Worm (Caenorhabditis elegans) whole organism, late embryonic: ENCODE data around the gene srbc-3.

Source experiments
- ceh-22 ChIP-seq: sonication (generic microtip); optimal IDR thresholded peaks from 2 replicates; lab custom pipeline; 2017; ENCODE audit warnings: missing biosample characterization, missing genetic modification characterization
- ceh-30 ChIP-seq: fragments of 150-350 bp; optimal IDR thresholded peaks from 2 replicates; lab custom pipeline; 2014; ENCODE audit warnings: missing biosample characterization, missing genetic modification characterization
- ceh-31 ChIP-seq: sonication (generic microtip); optimal IDR thresholded peaks from 2 replicates; lab custom pipeline; 2016; ENCODE audit warnings: missing genetic modification characterization, missing compliant biosample characterization
- ceh-48 ChIP-seq: sonication (generic microtip); optimal IDR thresholded peaks from 2 replicates; lab custom pipeline; 2016; ENCODE audit warnings: missing genetic modification characterization, inconsistent platforms, missing compliant biosample characterization
- fkh-10 ChIP-seq: fragments of 150-350 bp; optimal IDR thresholded peaks from 2 replicates; lab custom pipeline; 2014; ENCODE audit warnings: missing biosample characterization, missing genetic modification reagents, missing genetic modification characterization
- gmeb-2 ChIP-seq: sonication (generic microtip); optimal IDR thresholded peaks from 2 replicates; lab custom pipeline; 2016; ENCODE audit warnings: missing genetic modification characterization, inconsistent platforms, missing compliant biosample characterization
- hlh-30 ChIP-seq: sonication (generic microtip); optimal IDR thresholded peaks from 2 replicates; lab custom pipeline; 2017; ENCODE audit warnings: antibody characterized with exemption, missing genetic modification characterization, missing compliant biosample characterization; ENCODE audit not compliant: insufficient read depth
- lin-11 ChIP-seq: fragments of 200-800 bp; sonication (Bioruptor generic); optimal IDR thresholded peaks from 2 replicates; lab custom pipeline; 2018; ENCODE audit warnings: mild to moderate bottlenecking, missing genetic modification characterization, missing compliant biosample characterization
- pag-3 ChIP-seq: sonication (generic microtip); optimal IDR thresholded peaks from 2 replicates; lab custom pipeline; 2016; ENCODE audit warnings: missing compliant biosample characterization, missing genetic modification characterization, borderline replicate concordance
- pha-4 ChIP-seq: fragments of 150-350 bp; optimal IDR thresholded peaks from 2 replicates; lab custom pipeline; 2018; ENCODE audit warnings: missing biosample characterization, missing genetic modification reagents, missing genetic modification characterization
- pros-1 ChIP-seq: fragments of 150-350 bp; optimal IDR thresholded peaks from 2 replicates; lab custom pipeline; 2014; ENCODE audit warnings: missing biosample characterization, missing genetic modification reagents, missing genetic modification characterization
- unc-3 ChIP-seq, 2 experiments: fragments of 200-800 bp in 1 of 2; sonication (Bioruptor generic) in 1 of 2; sonication (generic microtip) in 1 of 2; conservative IDR thresholded peaks in 1 of 2; optimal IDR thresholded peaks in 1 of 2; 2 replicates each; pipeline versions ENCODE4 v1.3.6 to Lab custom; 2016 to 2022; ENCODE audit warnings: missing compliant biosample characterization in 2 of 2, missing genetic modification characterization in 2 of 2, missing genetic modification reagents in 1 of 2
- unc-55 ChIP-seq: sonication (generic microtip); optimal IDR thresholded peaks from 2 replicates; lab custom pipeline; 2017; ENCODE audit warnings: missing biosample characterization, missing genetic modification reagents, missing genetic modification characterization
- unc-86 ChIP-seq: sonication (generic microtip); optimal IDR thresholded peaks from 2 replicates; lab custom pipeline; 2016; ENCODE audit warnings: missing genetic modification characterization, missing compliant biosample characterization

- TF ChIP-seq gmeb-2 (tag; lab: Kevin White, UChicago) (no peak), unc-3 (GFP tag; conservative IDR thresholded peaks at IDR 0.05; lab: Robert Waterston, UW) (no peak), unc-3 (tag; optimal IDR thresholded peaks at IDR 0.05; lab: Kevin White, UChicago) (no peak), lin-11 (tag; lab: Kevin White, UChicago) (no peak), pha-4 (tag; lab: Kevin White, UChicago) (no peak), pag-3 (tag; lab: Kevin White, UChicago) (no peak), ceh-22 (tag; lab: Kevin White, UChicago) (no peak), ceh-48 (no peak), pros-1 (tag; lab: Kevin White, UChicago) (no peak), ceh-31 (tag; lab: Kevin White, UChicago) (no peak), fkh-10 (GFP tag; lab: Kevin White, UChicago) (no peak), ceh-30 (tag; lab: Kevin White, UChicago) (no peak), unc-86 (tag; lab: Kevin White, UChicago) (no peak), hlh-30 (tag; lab: Kevin White, UChicago) (no peak), unc-55 (GFP tag; lab: Kevin White, UChicago) (no peak)
Measured at ce11 chrV:3266189-3266588, 42.1 kb upstream of the srbc-3 start, which contains the start of gene T28A11.17.
